Worm (Caenorhabditis elegans) whole organism, midembryonic: ENCODE data around the gene Y53G8AL.1.

ENCODE experiments used
- T22C8.4 ChIP-seq: fragments of 200-800 bp; sonication (Bioruptor generic); IDR thresholded peaks from 2 replicates; pipeline ENCODE4 v1.3.6; 2022; ENCODE audit warnings: missing genetic modification characterization, missing compliant biosample characterization
- cog-1 ChIP-seq: sonication (generic microtip); optimal IDR thresholded peaks from 2 replicates; lab custom pipeline; 2016; ENCODE audit warnings: missing genetic modification characterization, missing compliant biosample characterization
- flt-1 ChIP-seq: fragments of 200-800 bp; sonication (Bioruptor generic); IDR thresholded peaks from 2 replicates; pipeline ENCODE4 v1.3.6; 2022; ENCODE audit warnings: missing genetic modification characterization, missing compliant biosample characterization
- klf-2 ChIP-seq: fragments of 200-800 bp; sonication (Bioruptor generic); conservative IDR thresholded peaks from 2 replicates; pipeline ENCODE4 v1.3.6; 2022; ENCODE audit warnings: missing genetic modification reagents, missing genetic modification characterization, missing compliant biosample characterization
- med-1 ChIP-seq: sonication (generic microtip); optimal IDR thresholded peaks from 2 replicates; lab custom pipeline; 2017; ENCODE audit warnings: missing genetic modification characterization, mild to moderate bottlenecking, missing compliant biosample characterization, antibody characterized with exemption, missing genetic modification reagents; ENCODE audit not compliant: insufficient read depth
- ref-1 ChIP-seq: fragments of 200-800 bp; sonication (Bioruptor generic); conservative IDR thresholded peaks from 2 replicates; pipeline ENCODE4 v1.3.6; 2022; ENCODE audit warnings: missing genetic modification reagents, missing genetic modification characterization, missing compliant biosample characterization
- tab-1 ChIP-seq: fragments of 200-800 bp; sonication (Bioruptor generic); IDR thresholded peaks from 2 replicates; pipeline ENCODE4 v1.3.6; 2022; ENCODE audit warnings: missing genetic modification characterization, missing compliant biosample characterization
- ztf-23 ChIP-seq: fragments of 200-800 bp; sonication (Bioruptor generic); IDR thresholded peaks from 2 replicates; pipeline ENCODE4 v1.3.6; 2022; ENCODE audit warnings: missing genetic modification reagents, missing genetic modification characterization, missing compliant biosample characterization
- ztf-29 ChIP-seq: fragments of 200-800 bp; sonication (Bioruptor generic); IDR thresholded peaks from 2 replicates; pipeline ENCODE4 v1.3.6; 2022; ENCODE audit warnings: missing genetic modification reagents, missing genetic modification characterization, missing compliant biosample characterization

Y53G8AL.1 gene

ce11 chrIII:3232650-3233152 lies at the start of gene Y53G8AL.1:
TSS of gene Y53G8AL.1 (plus strand) at chrIII:3233102.
- no peak for TF ChIP-seq ztf-23 (GFP tag; lab: Robert Waterston, UW)
- TF ChIP-seq med-1 (GFP tag; lab: Kevin White, UChicago): no peak
- TF ChIP-seq ztf-29 (GFP tag; lab: Robert Waterston, UW): no peak
- no peak for TF ChIP-seq klf-2 (GFP tag; lab: Robert Waterston, UW)
- TF ChIP-seq T22C8.4 (GFP tag; lab: Robert Waterston, UW): no peak
- TF ChIP-seq cog-1: no peak

- TF ChIP-seq ref-1 (GFP tag; lab: Robert Waterston, UW): no peak
- no peak for TF ChIP-seq flt-1 (GFP tag; lab: Robert Waterston, UW)
- no peak for TF ChIP-seq cog-1
- no peak for TF ChIP-seq tab-1 (GFP tag; lab: Robert Waterston, UW)
- TF ChIP-seq klf-2 (GFP tag; lab: Robert Waterston, UW): no peak
- no peak for TF ChIP-seq T22C8.4 (GFP tag; lab: Robert Waterston, UW)
- TF ChIP-seq ztf-23 (GFP tag; lab: Robert Waterston, UW): no peak
- TF ChIP-seq med-1 (GFP tag; lab: Kevin White, UChicago): no peak
- TF ChIP-seq ztf-29 (GFP tag; lab: Robert Waterston, UW): no peak
Measured at ce11 chrIII:3183377-3183776, 49.5 kb upstream of the Y53G8AL.1 start, which contains the start of gene lmtr-5. TSS of gene lmtr-5 (plus strand) at chrIII:3183677.

ce11 chrIII:3185232-3185631 lies 47.7 kb upstream of the Y53G8AL.1 start:
- TF ChIP-seq ref-1 (GFP tag; lab: Robert Waterston, UW) (no peak), ztf-23 (GFP tag; lab: Robert Waterston, UW) (no peak), tab-1 (GFP tag; lab: Robert Waterston, UW) (no peak), med-1 (GFP tag; lab: Kevin White, UChicago) (no peak), T22C8.4 (GFP tag; lab: Robert Waterston, UW) (no peak), klf-2 (GFP tag; lab: Robert Waterston, UW) (no peak), flt-1 (GFP tag; lab: Robert Waterston, UW) (no peak), cog-1 (no peak), ztf-29 (GFP tag; lab: Robert Waterston, UW) (no peak)

ce11 chrIII:3185980-3186379 lies 46.9 kb upstream of the Y53G8AL.1 start, which contains the start of gene mks-1:
TSS of gene mks-1 (plus strand) at chrIII:3186280.
- TF ChIP-seq tab-1 (GFP tag; lab: Robert Waterston, UW) (no peak), klf-2 (GFP tag; lab: Robert Waterston, UW) (no peak), ztf-23 (GFP tag; lab: Robert Waterston, UW) (no peak), flt-1 (GFP tag; lab: Robert Waterston, UW) (no peak), T22C8.4 (GFP tag; lab: Robert Waterston, UW) (no peak), ztf-29 (GFP tag; lab: Robert Waterston, UW) (no peak), cog-1 (no peak)

- no peak for TF ChIP-seq ztf-29 (GFP tag; lab: Robert Waterston, UW)
- TF ChIP-seq klf-2 (GFP tag; lab: Robert Waterston, UW): no peak
- no peak for TF ChIP-seq flt-1 (GFP tag; lab: Robert Waterston, UW)
- TF ChIP-seq tab-1 (GFP tag; lab: Robert Waterston, UW): no peak
- no peak for TF ChIP-seq med-1 (GFP tag; lab: Kevin White, UChicago)
Measured at ce11 chrIII:3188564-3188963, 44.3 kb upstream of the Y53G8AL.1 start.

- no peak for TF ChIP-seq tab-1 (GFP tag; lab: Robert Waterston, UW)
- TF ChIP-seq cog-1: no peak
- TF ChIP-seq flt-1 (GFP tag; lab: Robert Waterston, UW): no peak
Measured at ce11 chrIII:3190660-3191059, 42.2 kb upstream of the Y53G8AL.1 start.

- TF ChIP-seq med-1 (GFP tag; lab: Kevin White, UChicago) (no peak), tab-1 (GFP tag; lab: Robert Waterston, UW) (no peak), ztf-29 (GFP tag; lab: Robert Waterston, UW) (no peak), klf-2 (GFP tag; lab: Robert Waterston, UW) (no peak), flt-1 (GFP tag; lab: Robert Waterston, UW) (no peak), ztf-23 (GFP tag; lab: Robert Waterston, UW) (no peak), cog-1 (no peak), T22C8.4 (GFP tag; lab: Robert Waterston, UW) (no peak), ref-1 (GFP tag; lab: Robert Waterston, UW) (no peak)
Measured at ce11 chrIII:3191195-3191594, 41.7 kb upstream of the Y53G8AL.1 start, which contains the start of gene R148.8. TSS of gene R148.8 (plus strand) at chrIII:3191495.

- no peak for TF ChIP-seq med-1 (GFP tag; lab: Kevin White, UChicago)
- TF ChIP-seq tab-1 (GFP tag; lab: Robert Waterston, UW): no peak
- no peak for TF ChIP-seq ztf-29 (GFP tag; lab: Robert Waterston, UW)
- no peak for TF ChIP-seq ztf-23 (GFP tag; lab: Robert Waterston, UW)
- no peak for TF ChIP-seq cog-1
- TF ChIP-seq T22C8.4 (GFP tag; lab: Robert Waterston, UW): no peak
- no peak for TF ChIP-seq klf-2 (GFP tag; lab: Robert Waterston, UW)
- no peak for TF ChIP-seq ref-1 (GFP tag; lab: Robert Waterston, UW)
- TF ChIP-seq flt-1 (GFP tag; lab: Robert Waterston, UW): no peak
Measured at ce11 chrIII:3191729-3192128, 41.2 kb upstream of the Y53G8AL.1 start.

- no peak for TF ChIP-seq cog-1
- no peak for TF ChIP-seq ztf-23 (GFP tag; lab: Robert Waterston, UW)
- no peak for TF ChIP-seq ref-1 (GFP tag; lab: Robert Waterston, UW)
- no peak for TF ChIP-seq med-1 (GFP tag; lab: Kevin White, UChicago)
- TF ChIP-seq klf-2 (GFP tag; lab: Robert Waterston, UW): no peak
- TF ChIP-seq tab-1 (GFP tag; lab: Robert Waterston, UW): no peak
- TF ChIP-seq flt-1 (GFP tag; lab: Robert Waterston, UW): no peak
- TF ChIP-seq T22C8.4 (GFP tag; lab: Robert Waterston, UW): no peak
- no peak for TF ChIP-seq ztf-29 (GFP tag; lab: Robert Waterston, UW)
Measured at ce11 chrIII:3197904-3198303, 35.0 kb upstream of the Y53G8AL.1 start.
